Worm (Caenorhabditis elegans): ENCODE data around the gene F36H1.12.

DNA sequence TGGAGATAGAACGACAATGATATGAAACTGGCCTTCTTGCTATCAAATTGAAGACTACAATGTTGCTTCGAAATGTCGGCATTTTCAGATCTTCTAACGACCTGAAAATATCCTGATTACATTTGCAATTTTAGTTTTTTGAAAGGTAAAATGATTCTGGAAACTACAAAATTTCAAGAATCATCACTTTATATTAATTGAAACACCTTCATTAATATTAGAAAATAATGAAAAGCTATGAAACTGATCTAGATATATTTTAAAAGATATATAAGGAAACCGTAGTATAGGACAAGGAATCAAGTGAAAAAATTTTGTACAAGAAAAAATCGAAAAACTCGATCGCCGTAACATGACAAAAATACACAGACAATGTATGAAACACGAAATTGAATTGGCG lies 41.6 kb downstream of the F36H1.12 start, which contains the start of gene ndx-9:
- TF ChIP-seq ama-1 (optimal IDR thresholded peaks at IDR 0.05) (no peak), aly-1 (tag; optimal IDR thresholded peaks at IDR 0.05) (no peak), tbx-37 (GFP tag; conservative IDR thresholded peaks at IDR 0.05) (no peak), tra-4 (tag; optimal IDR thresholded peaks at IDR 0.05) (no peak), ceh-36 (tag; optimal IDR thresholded peaks at IDR 0.05) (no peak), B0310.2 (tag; optimal IDR thresholded peaks at IDR 0.05) (no peak), flt-1 (GFP tag; IDR thresholded peaks at IDR 0.05) (no peak), tbx-11 (GFP tag; IDR thresholded peaks at IDR 0.05) (no peak)
